Fruit fly (Drosophila melanogaster): ENCODE data around the gene CD98hc.
A peak's percentile ranks its signal among the peaks of the same experiment; 100 is the strongest.
"Not testable (repeated sequence)": the region's sequence is repeated elsewhere in the genome, so short reads cannot be mapped to it uniquely, and the experiment has no call there.

The CD98hc gene

dm6 chr3R:7973906-7974305, 4.3 kb downstream of the CD98hc start:
- not testable (repeated sequence) for TF ChIP-seq prd (optimal IDR thresholded peaks at IDR 0.05); Trl (GFP tag; optimal IDR thresholded peaks at IDR 0.05); pan (optimal IDR thresholded peaks at IDR 0.05); hkb (optimal IDR thresholded peaks at IDR 0.05)
- TF ChIP-seq prd (GFP tag; IDR thresholded peaks at IDR 0.05) (peak; percentile 49; the same call in 2 of the 3 replicates), CG11695 (GFP tag; IDR thresholded peaks at IDR 0.05) (peak; percentile 59; the same call in 1 of the 3 replicates), onecut (GFP tag; IDR thresholded peaks at IDR 0.05) (0 out of 2 replicates have a peak, but pooled peaks have one; percentile 4), al (GFP tag; IDR thresholded peaks at IDR 0.05) (0 out of 2 replicates have a peak, but pooled peaks have one; percentile 22), dysf (GFP tag; IDR thresholded peaks at IDR 0.05) (peak; percentile 68; the same call in 2 of the 3 replicates), vvl (GFP tag; IDR thresholded peaks at IDR 0.05) (peak; percentile 57), Rfx (GFP tag; IDR thresholded peaks at IDR 0.05) (peak; percentile 50), Ada2b (GFP tag; IDR thresholded peaks at IDR 0.05) (peak; percentile 51), CG9215 (GFP tag; IDR thresholded peaks at IDR 0.05) (peak; percentile 30; the same call in 1 of the 2 replicates), Drgx (GFP tag; IDR thresholded peaks at IDR 0.05) (peak; percentile 70), Trl (optimal IDR thresholded peaks at IDR 0.05) (peak in 1 of 2 experiments; percentile 72), CG14441 (GFP tag; IDR thresholded peaks at IDR 0.05) (peak; percentile 40; the same call in 1 of the 2 replicates), CG32532 (GFP tag; IDR thresholded peaks at IDR 0.05) (peak; percentile 72), E2f1 (GFP tag; IDR thresholded peaks at IDR 0.05) (peak; percentile 58), CG11696 (GFP tag; IDR thresholded peaks at IDR 0.05) (peak; percentile 15; the same call in 1 of the 2 replicates), pan (GFP tag; optimal IDR thresholded peaks at IDR 0.05 in 1 of 2, IDR thresholded peaks at IDR 0.05 in 1 of 2) (peak in 1 of 2 experiments; percentile 38), Ptx1 (GFP tag; IDR thresholded peaks at IDR 0.05) (peak; percentile 67), Dbx (GFP tag; IDR thresholded peaks at IDR 0.05) (peak; percentile 43; the same call in 2 of the 3 replicates), D19A (tag; optimal IDR thresholded peaks at IDR 0.05) (peak; percentile 57), hkb (GFP tag; IDR thresholded peaks at IDR 0.05) (peak; percentile 64), tgo (GFP tag; IDR thresholded peaks at IDR 0.05) (peak; percentile 35; the same call in 1 of the 3 replicates), ranshi (GFP tag; IDR thresholded peaks at IDR 0.05) (peak; percentile 64; the same call in 1 of the 2 replicates), zfh1 (GFP tag; IDR thresholded peaks at IDR 0.05) (peak; percentile 42; the same call in 1 of the 3 replicates)

dm6 chr3R:7973049-7973448, 5.2 kb downstream of the CD98hc start:
- TF ChIP-seq CG17612 (GFP tag; IDR thresholded peaks at IDR 0.05) (no peak), E2f2 (GFP tag; IDR thresholded peaks at IDR 0.05) (peak; percentile 74), CG32532 (GFP tag; IDR thresholded peaks at IDR 0.05) (peak; percentile 42; the same call in 1 of the 2 replicates), CG6791 (GFP tag; IDR thresholded peaks at IDR 0.05; ENCODE audit: partially characterized antibody) (no peak), CG11504 (tag; optimal IDR thresholded peaks at IDR 0.05) (peak; percentile 4), cato (GFP tag; optimal IDR thresholded peaks at IDR 0.05; ENCODE audit: borderline replicate concordance) (no peak), CG11085 (GFP tag; IDR thresholded peaks at IDR 0.05) (no peak), corto (GFP tag; optimal IDR thresholded peaks at IDR 0.05) (no peak), CG15514 (GFP tag; optimal IDR thresholded peaks at IDR 0.05) (peak; percentile 37), YL-1 (GFP tag; optimal IDR thresholded peaks at IDR 0.05) (peak; percentile 2), Aef1 (GFP tag; IDR thresholded peaks at IDR 0.05) (no peak), Dll (GFP tag; IDR thresholded peaks at IDR 0.05; ENCODE audit: partially characterized antibody) (peak; percentile 32; the same call in 1 of the 4 replicates), CG13287 (GFP tag; IDR thresholded peaks at IDR 0.05; ENCODE audit: partially characterized antibody) (peak; percentile 38; the same call in 1 of the 2 replicates), grau (tag; optimal IDR thresholded peaks at IDR 0.05) (no peak), CG10267 (tag; optimal IDR thresholded peaks at IDR 0.05) (peak; percentile 9), BtbVII (GFP tag; optimal IDR thresholded peaks at IDR 0.05) (no peak), CG16813 (GFP tag; IDR thresholded peaks at IDR 0.05; ENCODE audit: partially characterized antibody) (no peak), MBD-R2 (GFP tag; IDR thresholded peaks at IDR 0.05) (peak; percentile 18; the same call in 1 of the 2 replicates), BEAF-32 (GFP tag; optimal IDR thresholded peaks at IDR 0.05) (peak; percentile 11), ttk (GFP tag; IDR thresholded peaks at IDR 0.05) (no peak), CG14710 (tag; optimal IDR thresholded peaks at IDR 0.05) (peak; percentile 19), MESR4 (GFP tag; optimal IDR thresholded peaks at IDR 0.05) (no peak), Myb (GFP tag; optimal IDR thresholded peaks at IDR 0.05) (peak; percentile 91), cas (GFP tag; IDR thresholded peaks at IDR 0.05) (no peak), crol (GFP tag; IDR thresholded peaks at IDR 0.05) (no peak), CG11456 (GFP tag; IDR thresholded peaks at IDR 0.05) (no peak)
